Fruit fly (Drosophila melanogaster) whole organism, adult: Measurements from ENCODE around the gene Rab27.

ENCODE experiments used
- CG11617 ChIP-seq: fragments of 200-800 bp; sonication (Bioruptor generic); optimal IDR thresholded peaks from 2 replicates; lab custom pipeline; 2017; ENCODE audit warnings: mild to moderate bottlenecking, missing biosample characterization, missing genetic modification reagents, missing genetic modification characterization
- CG12768 ChIP-seq: fragments of 200-800 bp; sonication (Bioruptor generic); optimal IDR thresholded peaks from 2 replicates; lab custom pipeline; 2017; ENCODE audit warnings: missing biosample characterization, missing genetic modification characterization, mild to moderate bottlenecking, moderate library complexity, missing genetic modification reagents
- CG14711 ChIP-seq: fragments of 200-800 bp; sonication (Bioruptor generic); optimal IDR thresholded peaks from 2 replicates; lab custom pipeline; 2018; ENCODE audit warnings: missing biosample characterization, mild to moderate bottlenecking, missing genetic modification characterization, moderate library complexity
- CG1620 ChIP-seq: fragments of 200-800 bp; sonication (Bioruptor generic); optimal IDR thresholded peaks from 2 replicates; lab custom pipeline; 2016; ENCODE audit warnings: missing biosample characterization, missing genetic modification characterization
- CG33017 ChIP-seq: fragments of 200-800 bp; sonication (Bioruptor generic); optimal IDR thresholded peaks from 2 replicates; lab custom pipeline; 2018; ENCODE audit warnings: missing biosample characterization, mild to moderate bottlenecking, missing genetic modification characterization, moderate library complexity
- CG5204 ChIP-seq: fragments of 200-800 bp; sonication (Bioruptor generic); optimal IDR thresholded peaks from 2 replicates; lab custom pipeline; 2016; ENCODE audit warnings: missing biosample characterization, missing genetic modification characterization
- CG7045 ChIP-seq: fragments of 200-800 bp; sonication (Bioruptor generic); optimal IDR thresholded peaks from 2 replicates; lab custom pipeline; 2017; ENCODE audit warnings: missing biosample characterization, mild to moderate bottlenecking, missing genetic modification characterization
- CG7101 ChIP-seq: fragments of 200-800 bp; sonication (Bioruptor generic); optimal IDR thresholded peaks from 2 replicates; lab custom pipeline; 2018; ENCODE audit warnings: missing biosample characterization, mild to moderate bottlenecking, missing genetic modification characterization, moderate library complexity
- Clk ChIP-seq: fragments of 200-800 bp; sonication (Bioruptor generic); optimal IDR thresholded peaks from 2 replicates; lab custom pipeline; 2017; ENCODE audit warnings: missing biosample characterization, missing genetic modification characterization
- Crg-1 ChIP-seq: fragments of 200-800 bp; sonication (Bioruptor generic); optimal IDR thresholded peaks from 2 replicates; lab custom pipeline; 2016; ENCODE audit warnings: missing biosample characterization, missing genetic modification characterization
- Hr96 ChIP-seq: fragments of 200-800 bp; sonication (Bioruptor generic); optimal IDR thresholded peaks from 2 replicates; lab custom pipeline; 2016; ENCODE audit warnings: missing biosample characterization, missing genetic modification characterization
- Mnt ChIP-seq: fragments of 200-800 bp; sonication (Bioruptor generic); optimal IDR thresholded peaks from 2 replicates; lab custom pipeline; 2016; ENCODE audit warnings: missing biosample characterization, mild to moderate bottlenecking, missing genetic modification characterization
- bab1 ChIP-seq: fragments of 200-800 bp; sonication (Bioruptor generic); optimal IDR thresholded peaks from 3 replicates; lab custom pipeline; 2019; ENCODE audit warnings: missing biosample characterization, mild to moderate bottlenecking, missing genetic modification characterization, moderate library complexity
- cic ChIP-seq: fragments of 200-800 bp; sonication (Bioruptor generic); optimal IDR thresholded peaks from 2 replicates; lab custom pipeline; 2017; ENCODE audit warnings: missing biosample characterization, mild to moderate bottlenecking, missing genetic modification characterization, moderate library complexity
- cnc ChIP-seq, 2 experiments: fragments of >200 bp; optimal IDR thresholded peaks; 2 replicates each; lab custom pipeline; 2017
- kay ChIP-seq: fragments of 200-800 bp; sonication (Bioruptor generic); peaks from one replicate; lab custom pipeline; 2016; ENCODE audit warnings: missing biosample characterization, missing genetic modification characterization, borderline replicate concordance
- ovo ChIP-seq: fragments of 200-800 bp; sonication (Bioruptor generic); optimal IDR thresholded peaks from 2 replicates; lab custom pipeline; 2016; ENCODE audit warnings: missing biosample characterization, missing genetic modification characterization
- pad ChIP-seq: fragments of 200-800 bp; sonication (Bioruptor generic); optimal IDR thresholded peaks from 3 replicates; lab custom pipeline; 2017; ENCODE audit warnings: missing biosample characterization, missing genetic modification characterization, mild to moderate bottlenecking, moderate library complexity, missing genetic modification reagents
- tj ChIP-seq: fragments of 200-800 bp; sonication (Bioruptor generic); optimal IDR thresholded peaks from 3 replicates; lab custom pipeline; 2017; ENCODE audit warnings: missing biosample characterization, mild to moderate bottlenecking, missing genetic modification characterization, moderate library complexity
- toe ChIP-seq: fragments of 200-800 bp; sonication (Bioruptor generic); optimal IDR thresholded peaks from 2 replicates; lab custom pipeline; 2016; ENCODE audit warnings: missing biosample characterization, missing genetic modification characterization

The Rab27 gene

dm6 chrX:1476848-1477247 lies at the start of gene Rab27, which contains the start of gene mei-38:
Gene Rab27 (minus strand): TSS chrX:1476974.
Gene mei-38 (plus strand): TSS chrX:1477063.
- TF ChIP-seq cnc (optimal IDR thresholded peaks at IDR 0.05; lab: Kevin White, UChicago) (no peak), Hr96 (GFP tag; lab: Kevin White, UChicago) (no peak), Mnt (GFP tag; lab: Kevin White, UChicago) (peak; percentile 8), CG5204 (no peak), CG7045 (GFP tag; lab: Kevin White, UChicago) (no peak), ovo (GFP tag; lab: Kevin White, UChicago) (no peak), toe (GFP tag; lab: Kevin White, UChicago) (no peak), CG33017 (tag; lab: Kevin White, UChicago) (no peak), Clk (GFP tag; lab: Kevin White, UChicago) (no peak), tj (GFP tag; lab: Kevin White, UChicago) (no peak), CG11617 (GFP tag; lab: Kevin White, UChicago) (no peak), CG1620 (GFP tag; lab: Kevin White, UChicago) (peak; percentile 76), kay (no peak), CG12768 (GFP tag; lab: Kevin White, UChicago) (no peak), pad (GFP tag; lab: Kevin White, UChicago) (peak; percentile 54), CG14711 (tag; lab: Kevin White, UChicago) (no peak), CG7101 (tag; lab: Kevin White, UChicago) (peak; percentile 44), cic (GFP tag; lab: Kevin White, UChicago) (no peak), Crg-1 (GFP tag; lab: Kevin White, UChicago) (peak; percentile 82), bab1 (GFP tag; lab: Kevin White, UChicago) (peak; percentile 56)

DNA sequence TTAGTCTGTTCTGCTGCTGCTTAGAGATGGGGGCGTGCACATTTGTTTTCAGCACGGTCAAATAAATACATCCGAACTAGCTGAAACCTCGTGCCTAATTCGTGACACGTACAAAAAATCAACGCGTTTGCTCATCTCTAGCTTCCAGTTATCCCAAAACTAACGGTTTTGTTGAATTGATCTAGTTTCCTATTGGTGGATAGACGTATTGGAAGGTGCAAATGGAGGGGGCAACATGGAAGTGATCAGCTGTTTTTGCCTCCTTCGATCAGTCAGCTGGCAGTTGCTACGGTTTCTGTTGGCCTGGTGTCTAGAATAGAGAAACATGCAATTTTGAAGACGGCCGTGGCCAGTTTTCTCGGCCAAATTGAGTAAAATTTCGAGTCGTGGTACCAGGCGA lies 40.8 kb upstream of the Rab27 start:
- TF ChIP-seq CG14711 (tag; lab: Kevin White, UChicago) (no peak), CG11617 (GFP tag; lab: Kevin White, UChicago) (peak; percentile 9), cic (GFP tag; lab: Kevin White, UChicago) (no peak), Crg-1 (GFP tag; lab: Kevin White, UChicago) (no peak), Hr96 (GFP tag; lab: Kevin White, UChicago) (peak; percentile 11), kay (no peak), CG1620 (GFP tag; lab: Kevin White, UChicago) (peak; percentile 12), CG12768 (GFP tag; lab: Kevin White, UChicago) (no peak), CG33017 (tag; lab: Kevin White, UChicago) (no peak), bab1 (GFP tag; lab: Kevin White, UChicago) (peak; percentile 61), pad (GFP tag; lab: Kevin White, UChicago) (peak; percentile 99), ovo (GFP tag; lab: Kevin White, UChicago) (peak; percentile 99)

- TF ChIP-seq CG5204: no peak
- TF ChIP-seq CG7101 (tag; lab: Kevin White, UChicago): no peak
- TF ChIP-seq CG33017 (tag; lab: Kevin White, UChicago): no peak
- no peak for TF ChIP-seq Crg-1 (GFP tag; lab: Kevin White, UChicago)
Observed at dm6 chrX:1513865-1514264, 37.1 kb upstream of the Rab27 start.

DNA sequence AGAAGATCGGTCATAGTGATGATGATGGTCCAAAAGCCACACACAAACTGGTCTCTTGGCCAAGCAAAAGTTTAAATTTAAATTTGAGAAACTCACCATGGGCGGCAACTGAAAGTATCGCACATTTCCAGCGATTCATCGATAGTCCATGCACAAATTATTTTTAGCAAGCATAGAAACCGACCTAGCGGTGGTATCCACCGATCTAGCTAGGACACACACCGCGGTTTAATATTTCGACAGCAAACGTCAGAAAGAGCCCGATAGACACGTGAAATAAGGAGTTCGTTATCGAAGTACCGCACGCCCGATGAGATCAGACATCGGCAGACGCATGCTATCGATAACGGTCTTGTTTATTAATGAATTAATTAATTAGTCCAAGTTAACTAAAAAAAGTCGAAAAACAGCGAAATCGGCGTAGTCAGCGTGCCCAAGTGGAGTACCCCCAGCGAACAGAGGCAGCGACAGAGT lies 36.0 kb upstream of the Rab27 start, which contains the start of gene CG14795:
Gene CG14795 (minus strand): TSS at position 51 of the 474 bp plus-strand sequence.
- peak; percentile 83 for TF ChIP-seq bab1 (GFP tag; lab: Kevin White, UChicago)
- TF ChIP-seq pad (GFP tag; lab: Kevin White, UChicago): peak; percentile 23
- TF ChIP-seq Mnt (GFP tag; lab: Kevin White, UChicago): peak; percentile 82
- TF ChIP-seq CG7101 (tag; lab: Kevin White, UChicago): peak; percentile 44
- peak; percentile 7 for TF ChIP-seq ovo (GFP tag; lab: Kevin White, UChicago)
- peak; percentile 5 for TF ChIP-seq cic (GFP tag; lab: Kevin White, UChicago)
- TF ChIP-seq CG11617 (GFP tag; lab: Kevin White, UChicago): no peak
- peak; percentile 0 for TF ChIP-seq CG1620 (GFP tag; lab: Kevin White, UChicago)
- TF ChIP-seq CG33017 (tag; lab: Kevin White, UChicago): no peak
- peak; percentile 15 for TF ChIP-seq CG14711 (tag; lab: Kevin White, UChicago)

DNA sequence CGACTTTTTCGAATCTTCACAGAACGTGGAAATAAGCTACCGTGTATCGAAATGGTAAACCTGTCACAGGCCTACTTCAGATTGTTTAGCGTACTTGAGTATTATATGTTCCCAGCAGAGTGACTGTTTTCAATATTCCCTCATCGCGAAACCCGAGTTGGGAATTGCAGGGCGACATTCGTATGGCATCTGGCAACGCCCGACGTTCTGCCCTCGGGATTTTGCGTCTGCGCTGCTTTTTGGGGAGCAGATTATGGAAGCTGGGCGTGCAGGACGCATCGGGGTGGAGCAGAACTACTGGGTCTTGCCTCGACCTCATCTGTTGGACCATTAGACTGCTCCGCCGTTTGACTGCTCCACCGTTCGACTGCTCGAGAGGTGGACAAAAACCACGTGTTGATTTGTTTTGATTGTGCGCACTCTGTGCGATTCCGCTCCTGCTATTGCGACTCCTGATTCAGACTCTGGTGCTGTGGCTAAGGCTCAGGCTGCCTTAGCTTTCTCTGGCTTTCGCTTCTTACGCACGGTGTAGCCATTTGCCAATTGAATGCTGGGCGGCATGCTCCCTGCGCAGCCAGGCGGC lies 31.6 kb upstream of the Rab27 start:
- peak; percentile 7 for TF ChIP-seq CG7101 (tag; lab: Kevin White, UChicago)
- peak; percentile 57 for TF ChIP-seq Hr96 (GFP tag; lab: Kevin White, UChicago)
- no peak for TF ChIP-seq cnc (optimal IDR thresholded peaks at IDR 0.05; lab: Kevin White, UChicago)
- peak; percentile 25 for TF ChIP-seq CG7045 (GFP tag; lab: Kevin White, UChicago)
- no peak for TF ChIP-seq pad (GFP tag; lab: Kevin White, UChicago)
- TF ChIP-seq CG14711 (tag; lab: Kevin White, UChicago): no peak
- no peak for TF ChIP-seq Mnt (GFP tag; lab: Kevin White, UChicago)
- TF ChIP-seq CG5204: peak; percentile 17
- no peak for TF ChIP-seq toe (GFP tag; lab: Kevin White, UChicago)

DNA sequence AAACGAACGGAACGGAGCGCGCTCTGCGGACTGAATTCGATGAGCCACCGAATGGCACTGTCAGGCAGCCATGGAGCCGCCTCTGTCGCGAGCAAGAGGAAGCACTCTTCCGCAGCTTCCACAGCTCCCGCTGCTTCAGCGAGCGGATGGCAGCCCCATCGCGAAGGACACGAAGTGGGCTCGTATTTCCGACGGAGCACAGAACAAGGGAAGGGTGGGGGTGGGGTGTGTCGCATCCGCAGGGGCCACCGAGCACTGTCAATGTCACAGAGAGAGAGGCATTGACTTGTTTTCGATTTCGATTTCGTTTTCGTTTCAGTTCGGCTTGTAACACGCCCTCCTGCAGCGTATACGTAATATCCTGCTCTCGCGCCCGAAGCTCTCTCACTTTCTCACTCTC lies 31.0 kb upstream of the Rab27 start, which contains the start of gene Nmdar2:
Gene Nmdar2 (minus strand): TSS at position 59 of the 400 bp plus-strand sequence.
- no peak for TF ChIP-seq CG14711 (tag; lab: Kevin White, UChicago)
- no peak for TF ChIP-seq CG11617 (GFP tag; lab: Kevin White, UChicago)
- TF ChIP-seq Mnt (GFP tag; lab: Kevin White, UChicago): no peak
- no peak for TF ChIP-seq CG1620 (GFP tag; lab: Kevin White, UChicago)
- TF ChIP-seq tj (GFP tag; lab: Kevin White, UChicago): no peak
- no peak for TF ChIP-seq kay
- no peak for TF ChIP-seq toe (GFP tag; lab: Kevin White, UChicago)
- TF ChIP-seq ovo (GFP tag; lab: Kevin White, UChicago): no peak
- TF ChIP-seq CG7045 (GFP tag; lab: Kevin White, UChicago): no peak
- TF ChIP-seq Crg-1 (GFP tag; lab: Kevin White, UChicago): no peak
- no peak for TF ChIP-seq CG33017 (tag; lab: Kevin White, UChicago)
- TF ChIP-seq Hr96 (GFP tag; lab: Kevin White, UChicago): no peak
- no peak for TF ChIP-seq cic (GFP tag; lab: Kevin White, UChicago)
- no peak for TF ChIP-seq Clk (GFP tag; lab: Kevin White, UChicago)
